Fruit fly (Drosophila melanogaster) whole organism, embryonic: Measurements from ENCODE around the gene CG9297.

ENCODE experiments used
- Blimp-1 ChIP-seq: fragments of 200-800 bp; sonication (Bioruptor generic); optimal IDR thresholded peaks from 3 replicates; lab custom pipeline; 2018; ENCODE audit warnings: missing biosample characterization, missing genetic modification characterization, mild to moderate bottlenecking, moderate library complexity, missing genetic modification reagents
- CG10366 ChIP-seq: fragments of 200-800 bp; sonication (Bioruptor generic); IDR thresholded peaks from 2 replicates; pipeline ENCODE4 v1.3.6; 2022; ENCODE audit warnings: missing biosample characterization, missing genetic modification characterization
- CG12104 ChIP-seq: fragments of 200-800 bp; sonication (Bioruptor generic); optimal IDR thresholded peaks from 3 replicates; lab custom pipeline; 2016; ENCODE audit warnings: missing biosample characterization, missing genetic modification characterization
- CG13123 ChIP-seq: fragments of 200-800 bp; sonication (Bioruptor generic); optimal IDR thresholded peaks from 2 replicates; lab custom pipeline; 2016; ENCODE audit warnings: missing biosample characterization, missing genetic modification characterization
- CG13296 ChIP-seq: fragments of 200-800 bp; sonication (Bioruptor generic); optimal IDR thresholded peaks from 3 replicates; lab custom pipeline; 2018; ENCODE audit warnings: missing biosample characterization, mild to moderate bottlenecking, missing genetic modification characterization
- CG14014 ChIP-seq: fragments of 200-800 bp; sonication (Bioruptor generic); IDR thresholded peaks from 2 replicates; pipeline ENCODE4 v1.3.6; 2022; ENCODE audit warnings: missing biosample characterization, missing genetic modification characterization
- CG14860 ChIP-seq: fragments of 200-800 bp; sonication (Bioruptor generic); IDR thresholded peaks from 3 replicates; pipeline ENCODE4 v1.3.6; 2022; ENCODE audit warnings: missing biosample characterization, missing genetic modification characterization; ENCODE audit not compliant: partially characterized antibody
- CG1529 ChIP-seq: fragments of 200-800 bp; sonication (Bioruptor generic); optimal IDR thresholded peaks from 3 replicates; lab custom pipeline; 2018; ENCODE audit warnings: missing biosample characterization, missing genetic modification characterization
- CG16815 ChIP-seq: fragments of 200-800 bp; sonication (Bioruptor generic); optimal IDR thresholded peaks from 3 replicates; lab custom pipeline; 2017; ENCODE audit warnings: missing biosample characterization, mild to moderate bottlenecking, missing genetic modification characterization
- CG17361 ChIP-seq: fragments of 200-800 bp; sonication (Bioruptor generic); IDR thresholded peaks from 3 replicates; pipeline ENCODE4 v1.3.6; 2022; ENCODE audit warnings: missing biosample characterization, missing genetic modification characterization
- CG17385 ChIP-seq: fragments of 200-800 bp; sonication (Bioruptor generic); optimal IDR thresholded peaks from 3 replicates; lab custom pipeline; 2018; ENCODE audit warnings: missing biosample characterization, mild to moderate bottlenecking, missing genetic modification characterization
- CG1792 ChIP-seq: fragments of 200-800 bp; sonication (Bioruptor generic); optimal IDR thresholded peaks from 2 replicates; lab custom pipeline; 2016; ENCODE audit warnings: missing biosample characterization, missing genetic modification characterization
- CG18262 ChIP-seq: fragments of 200-800 bp; optimal IDR thresholded peaks from 3 replicates; lab custom pipeline; 2019; ENCODE audit warnings: missing biosample characterization, mild to moderate bottlenecking, missing genetic modification characterization, moderate library complexity
- CG30403 ChIP-seq: fragments of 200-800 bp; sonication (Bioruptor generic); optimal IDR thresholded peaks from 3 replicates; lab custom pipeline; 2016; ENCODE audit warnings: missing biosample characterization, missing genetic modification characterization
- CG31224 ChIP-seq: fragments of 200-800 bp; sonication (Bioruptor generic); IDR thresholded peaks from 2 replicates; pipeline ENCODE4 v1.3.6; 2022; ENCODE audit warnings: missing biosample characterization, missing genetic modification characterization
- CG3847 ChIP-seq: fragments of 200-800 bp; sonication (Bioruptor generic); IDR thresholded peaks from 2 replicates; pipeline ENCODE4 v1.3.6; 2022; ENCODE audit warnings: missing biosample characterization, missing genetic modification characterization
- CG6254 ChIP-seq: fragments of 200-800 bp; sonication (Bioruptor generic); optimal IDR thresholded peaks from 3 replicates; lab custom pipeline; 2017; ENCODE audit warnings: mild to moderate bottlenecking, missing biosample characterization, missing genetic modification reagents, missing genetic modification characterization
- CG6813 ChIP-seq: fragments of 200-800 bp; sonication (Bioruptor generic); optimal IDR thresholded peaks from 2 replicates; lab custom pipeline; 2017; ENCODE audit warnings: missing biosample characterization, missing genetic modification characterization, mild to moderate bottlenecking, moderate library complexity, missing genetic modification reagents
- CG7271 ChIP-seq: fragments of 200-800 bp; sonication (Bioruptor generic); optimal IDR thresholded peaks from 2 replicates; lab custom pipeline; 2018; ENCODE audit warnings: missing biosample characterization, mild to moderate bottlenecking, missing genetic modification characterization, moderate library complexity
- CG7357 ChIP-seq: fragments of 200-800 bp; sonication (Bioruptor generic); IDR thresholded peaks from 3 replicates; pipeline ENCODE4 v1.3.6; 2022; ENCODE audit warnings: missing biosample characterization, missing genetic modification characterization
- CG8281 ChIP-seq: fragments of 200-800 bp; sonication (Bioruptor generic); optimal IDR thresholded peaks from 2 replicates; lab custom pipeline; 2018; ENCODE audit warnings: missing biosample characterization, mild to moderate bottlenecking, missing genetic modification characterization, moderate library complexity
- CG9437 ChIP-seq: fragments of 200-800 bp; sonication (Bioruptor generic); optimal IDR thresholded peaks from 2 replicates; lab custom pipeline; 2018; ENCODE audit warnings: missing biosample characterization, mild to moderate bottlenecking, missing genetic modification characterization
- Deaf1 ChIP-seq: fragments of 200-800 bp; optimal IDR thresholded peaks from 3 replicates; lab custom pipeline; 2019; ENCODE audit warnings: missing biosample characterization, mild to moderate bottlenecking, missing genetic modification characterization, moderate library complexity
- Doc3 ChIP-seq: fragments of 200-800 bp; sonication (Bioruptor generic); IDR thresholded peaks from 3 replicates; pipeline ENCODE4 v1.3.6; 2022; ENCODE audit warnings: missing biosample characterization, missing genetic modification characterization; ENCODE audit not compliant: partially characterized antibody
- Drgx ChIP-seq: fragments of 200-800 bp; sonication (Bioruptor generic); IDR thresholded peaks from 2 replicates; pipeline ENCODE4 v1.3.6; 2022; ENCODE audit warnings: missing biosample characterization, missing genetic modification characterization
- Ets65A ChIP-seq: fragments of 200-800 bp; sonication (Bioruptor generic); peaks from one replicate; lab custom pipeline; 2016; ENCODE audit warnings: missing biosample characterization, missing genetic modification characterization
- Fer2 ChIP-seq: fragments of 200-800 bp; sonication (Bioruptor generic); optimal IDR thresholded peaks from 2 replicates; lab custom pipeline; 2018; ENCODE audit warnings: missing biosample characterization, mild to moderate bottlenecking, missing genetic modification characterization, moderate library complexity
- Fer3 ChIP-seq: fragments of 200-800 bp; sonication (Bioruptor generic); optimal IDR thresholded peaks from 2 replicates; lab custom pipeline; 2018; ENCODE audit warnings: missing biosample characterization, mild to moderate bottlenecking, missing genetic modification characterization, moderate library complexity
- Rx ChIP-seq: fragments of 200-800 bp; sonication (Bioruptor generic); IDR thresholded peaks from 2 replicates; pipeline ENCODE4 v1.3.6; 2022; ENCODE audit warnings: missing biosample characterization, missing genetic modification characterization
- Xrp1 ChIP-seq: fragments of 200-800 bp; sonication (Bioruptor generic); IDR thresholded peaks from 2 replicates; pipeline ENCODE4 v1.3.6; 2022; ENCODE audit warnings: missing biosample characterization, missing genetic modification characterization
- ash1 ChIP-seq: fragments of 200-800 bp; sonication (Bioruptor generic); optimal IDR thresholded peaks from 2 replicates; lab custom pipeline; 2018; ENCODE audit warnings: missing biosample characterization, mild to moderate bottlenecking, missing genetic modification characterization
- bsh ChIP-seq, 2 experiments: fragments of 200-800 bp; sonication (Bioruptor generic); optimal IDR thresholded peaks; 2 replicates each; lab custom pipeline; 2017 to 2018; ENCODE audit warnings: mild to moderate bottlenecking in 2 of 2, missing biosample characterization in 2 of 2, missing genetic modification characterization in 2 of 2, moderate library complexity in 1 of 2
- cg ChIP-seq: fragments of 200-800 bp; sonication (Bioruptor generic); optimal IDR thresholded peaks from 3 replicates; lab custom pipeline; 2019; ENCODE audit warnings: missing biosample characterization, mild to moderate bottlenecking, missing genetic modification characterization, moderate library complexity
- crol ChIP-seq: fragments of 200-800 bp; sonication (Bioruptor generic); IDR thresholded peaks from 2 replicates; pipeline ENCODE4 v1.3.6; 2022; ENCODE audit warnings: missing biosample characterization, missing genetic modification characterization
- gcm2 ChIP-seq: fragments of 200-800 bp; sonication (Bioruptor generic); optimal IDR thresholded peaks from 2 replicates; lab custom pipeline; 2016; ENCODE audit warnings: missing biosample characterization, missing genetic modification characterization
- nerfin-2 ChIP-seq: fragments of 200-800 bp; sonication (Bioruptor generic); IDR thresholded peaks from 2 replicates; pipeline ENCODE4 v1.3.6; 2022; ENCODE audit warnings: missing biosample characterization, missing genetic modification characterization; ENCODE audit not compliant: partially characterized antibody
- nmo ChIP-seq: fragments of 200-800 bp; sonication (Bioruptor generic); optimal IDR thresholded peaks from 2 replicates; lab custom pipeline; 2018; ENCODE audit warnings: missing biosample characterization, mild to moderate bottlenecking, missing genetic modification characterization, moderate library complexity
- pum ChIP-seq: fragments of 200-800 bp; sonication (Bioruptor generic); optimal IDR thresholded peaks from 2 replicates; lab custom pipeline; 2016; ENCODE audit warnings: missing biosample characterization, missing genetic modification characterization
- sens ChIP-seq: fragments of 200-800 bp; sonication (Bioruptor generic); peaks from one replicate; lab custom pipeline; 2016; ENCODE audit warnings: missing biosample characterization, missing genetic modification characterization
- sisA ChIP-seq: fragments of 200-800 bp; sonication (Bioruptor generic); IDR thresholded peaks from 2 replicates; pipeline ENCODE4 v1.3.6; 2022; ENCODE audit warnings: missing biosample characterization, missing genetic modification characterization
- ssp ChIP-seq: fragments of 200-800 bp; sonication (Bioruptor generic); IDR thresholded peaks from 2 replicates; pipeline ENCODE4 v1.3.6; 2022; ENCODE audit warnings: missing biosample characterization, missing genetic modification characterization
- tap ChIP-seq: fragments of 200-800 bp; optimal IDR thresholded peaks from 3 replicates; lab custom pipeline; 2019; ENCODE audit warnings: missing biosample characterization, mild to moderate bottlenecking, missing genetic modification characterization, moderate library complexity
- tin ChIP-seq: fragments of 200-800 bp; sonication (Bioruptor generic); optimal IDR thresholded peaks from 3 replicates; lab custom pipeline; 2016; ENCODE audit warnings: missing biosample characterization, missing genetic modification characterization
- zen2 ChIP-seq: fragments of 200-800 bp; sonication (Bioruptor generic); IDR thresholded peaks from 3 replicates; pipeline ENCODE4 v1.3.6; 2022; ENCODE audit warnings: missing biosample characterization, missing genetic modification characterization; ENCODE audit not compliant: partially characterized antibody
- zfh2 ChIP-seq: fragments of 200-800 bp; sonication (Bioruptor generic); optimal IDR thresholded peaks from 2 replicates; lab custom pipeline; 2016; ENCODE audit warnings: missing biosample characterization, missing genetic modification characterization

CG9297 gene

DNA sequence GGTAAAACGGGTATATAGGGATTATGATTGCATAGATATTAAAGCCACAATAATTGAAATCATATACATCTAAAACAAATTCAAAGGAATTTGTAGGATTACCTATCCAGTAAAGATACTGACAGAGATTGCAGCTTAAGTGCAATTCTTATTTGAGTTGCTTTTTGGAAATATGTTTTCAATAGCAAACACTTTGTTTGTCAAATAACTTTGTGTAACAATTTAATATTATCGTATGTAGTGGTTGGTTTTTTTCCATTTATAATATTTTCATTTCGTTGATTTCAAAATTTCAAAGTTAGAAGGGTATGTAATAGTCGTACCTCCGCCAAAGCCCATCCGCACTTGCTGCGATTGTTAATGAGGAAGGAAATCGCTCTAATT, 35.4 kb downstream of the CG9297 start (continued):
- no peak for TF ChIP-seq ash1 (GFP tag; lab: Kevin White, UChicago)
- TF ChIP-seq CG30403 (GFP tag; lab: Kevin White, UChicago) = peak; percentile 5
- no peak for TF ChIP-seq CG13296 (GFP tag; lab: Kevin White, UChicago)
- TF ChIP-seq nmo (GFP tag; lab: Kevin White, UChicago) = peak; percentile 21
- no peak for TF ChIP-seq cg (GFP tag; lab: Kevin White, UChicago)
- no peak for TF ChIP-seq CG7357 (GFP tag; lab: Robert Waterston, UW)

DNA sequence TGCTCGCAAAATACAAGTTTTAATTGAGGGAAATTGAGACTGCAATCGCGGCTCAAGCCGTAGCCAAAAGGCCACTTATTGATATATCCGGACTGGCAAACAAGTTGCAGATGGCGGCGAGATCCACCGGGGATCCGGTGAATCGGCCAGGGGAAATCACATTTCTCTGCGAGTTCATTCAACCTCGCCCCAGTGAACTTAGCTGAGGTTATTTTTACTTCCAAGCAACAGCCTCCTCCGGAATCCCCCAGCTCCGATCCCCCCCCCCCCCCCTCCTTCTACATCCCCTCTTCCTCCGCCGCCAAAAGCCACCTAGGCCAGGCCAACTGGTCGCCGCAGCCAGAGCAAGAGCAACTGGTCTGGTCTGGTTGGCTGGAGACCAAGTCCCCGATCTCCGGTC, 36.0 kb downstream of the CG9297 start:
- TF ChIP-seq Ets65A (GFP tag; lab: Kevin White, UChicago) = peak; percentile 26
- TF ChIP-seq CG13123 = no peak
- no peak for TF ChIP-seq zen2
- TF ChIP-seq Fer3 (tag; lab: Kevin White, UChicago) = no peak
- TF ChIP-seq crol (GFP tag; lab: Robert Waterston, UW) = peak; percentile 59
- TF ChIP-seq, all 482 proteins: peak for 2

DNA sequence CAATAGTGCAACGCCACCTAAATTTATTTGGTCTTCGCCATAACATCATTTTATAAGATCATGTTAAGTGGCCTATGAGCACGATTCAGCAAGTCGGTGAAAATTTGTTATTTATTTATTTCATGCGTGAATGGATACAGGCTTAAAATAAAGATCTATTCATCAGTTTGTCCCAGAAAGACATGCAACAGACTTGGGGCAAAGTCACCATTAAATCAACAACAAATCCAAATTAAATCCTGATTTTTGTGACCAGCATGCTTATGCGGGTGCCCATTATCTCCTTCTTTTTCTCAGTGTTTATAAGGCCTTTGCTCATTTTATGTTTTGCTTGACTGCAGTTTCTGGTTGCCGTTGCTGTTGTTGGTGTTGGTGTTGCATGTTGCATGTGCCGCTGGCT, 36.6 kb downstream of the CG9297 start:
- TF ChIP-seq gcm2 (GFP tag; lab: Kevin White, UChicago) (no peak), CG6254 (GFP tag; lab: Kevin White, UChicago) (no peak), pum (no peak), CG8281 (no peak), CG1529 (no peak), sens (peak; percentile 42), CG10366 (GFP tag; lab: Robert Waterston, UW) (no peak), Deaf1 (tag; lab: Kevin White, UChicago) (no peak), CG3847 (GFP tag; lab: Robert Waterston, UW) (no peak), CG6813 (GFP tag; lab: Kevin White, UChicago) (no peak), Drgx (GFP tag; lab: Robert Waterston, UW) (0 out of 2 replicates have a peak, but pooled peaks have one; percentile 45), zfh2 (GFP tag; lab: Kevin White, UChicago) (no peak), tin (GFP tag; lab: Kevin White, UChicago) (no peak), CG17361 (GFP tag; lab: Robert Waterston, UW) (0 out of 3 replicates have a peak, but pooled peaks have one; percentile 18), Rx (GFP tag; lab: Robert Waterston, UW) (no peak), Doc3 (GFP tag; lab: Robert Waterston, UW) (no peak), CG17385 (GFP tag; lab: Kevin White, UChicago) (no peak), Fer2 (no peak), bsh (GFP tag; optimal IDR thresholded peaks at IDR 0.05; lab: Kevin White, UChicago) (peak in 1 of 2 experiments; percentile 38), CG12104 (no peak), CG16815 (GFP tag; lab: Kevin White, UChicago) (no peak), tap (tag; lab: Kevin White, UChicago) (no peak), nmo (GFP tag; lab: Kevin White, UChicago) (peak; percentile 14), CG1792 (GFP tag; lab: Kevin White, UChicago) (no peak), sisA (GFP tag; lab: Robert Waterston, UW) (no peak), CG7271 (tag; lab: Kevin White, UChicago) (no peak), nerfin-2 (GFP tag; lab: Robert Waterston, UW) (no peak), CG31224 (GFP tag; lab: Robert Waterston, UW) (no peak), ssp (no peak), CG9437 (GFP tag; lab: Kevin White, UChicago) (no peak), Blimp-1 (GFP tag; lab: Kevin White, UChicago) (no peak), Xrp1 (GFP tag; lab: Robert Waterston, UW) (no peak), zen2 (no peak), CG14014 (GFP tag; lab: Robert Waterston, UW) (no peak), CG18262 (no peak), CG14860 (GFP tag; lab: Robert Waterston, UW) (no peak)
